Fruit fly (Drosophila melanogaster) Kc167 (cell line): Measurements from ENCODE around the gene CG11151.

Experiments
- h ChIP-seq: fragments of >200 bp; optimal IDR thresholded peaks from 3 replicates; lab custom pipeline; 2018; ENCODE audit warnings: missing external identifiers
- insv ChIP-seq: fragments of >200 bp; optimal IDR thresholded peaks from 3 replicates; lab custom pipeline; 2018; ENCODE audit warnings: missing external identifiers

dm6 chrX:13765217-13765616 lies 25.7 kb downstream of the CG11151 start:
- TF ChIP-seq h (lab: Kevin White, UChicago) = no peak
- no peak for TF ChIP-seq insv (lab: Kevin White, UChicago)
